Fruit fly (Drosophila melanogaster): ENCODE results near the gene CG7384.
A peak's percentile ranks its signal among the peaks of the same experiment; 100 is the strongest.

The CG7384 gene

dm6 chr2L:10543048-10543752 lies 32.9 kb upstream of the CG7384 start (continued):
- TF ChIP-seq CG4360 (GFP tag; IDR thresholded peaks at IDR 0.05) = 0 out of 2 replicates have a peak, but pooled peaks have one; percentile 24
- peak; percentile 10 for TF ChIP-seq CG13775 (GFP tag; optimal IDR thresholded peaks at IDR 0.05)
- peak in 1 of 3 experiments; percentile 74 for TF ChIP-seq lola (GFP tag; optimal IDR thresholded peaks at IDR 0.05)
- peak; percentile 26 for TF ChIP-seq CG9437 (GFP tag; optimal IDR thresholded peaks at IDR 0.05)
- TF ChIP-seq grau (tag; optimal IDR thresholded peaks at IDR 0.05) = peak; percentile 57
- TF ChIP-seq CG6254 (GFP tag; optimal IDR thresholded peaks at IDR 0.05) = peak; percentile 34
- TF ChIP-seq tin (GFP tag; optimal IDR thresholded peaks at IDR 0.05) = peak; percentile 48
- TF ChIP-seq CG31441 (GFP tag; IDR thresholded peaks at IDR 0.05) = peak; percentile 82
- TF ChIP-seq Vsx1 (GFP tag; optimal IDR thresholded peaks at IDR 0.05) = peak; percentile 54
- TF ChIP-seq Med (GFP tag) = peak; percentile 28
- TF ChIP-seq HLH3B (GFP tag; IDR thresholded peaks at IDR 0.05) = peak; percentile 37
- peak; percentile 26 for TF ChIP-seq Kr (GFP tag; optimal IDR thresholded peaks at IDR 0.05)
- TF ChIP-seq fd96Cb (tag; optimal IDR thresholded peaks at IDR 0.05) = peak; percentile 71
- TF ChIP-seq zf30C (GFP tag; optimal IDR thresholded peaks at IDR 0.05) = peak; percentile 73
- TF ChIP-seq bab2 (GFP tag; optimal IDR thresholded peaks at IDR 0.05) = no peak
- no peak for TF ChIP-seq Meics (GFP tag; optimal IDR thresholded peaks at IDR 0.05)
- TF ChIP-seq CG14710 (tag; optimal IDR thresholded peaks at IDR 0.05) = peak; percentile 77
- peak; percentile 7 for TF ChIP-seq Abd-B (GFP tag; optimal IDR thresholded peaks at IDR 0.05)
- peak; percentile 18 for TF ChIP-seq twi (tag; optimal IDR thresholded peaks at IDR 0.05)
- peak in 1 of 2 experiments; percentile 12 for TF ChIP-seq chif (GFP tag; optimal IDR thresholded peaks at IDR 0.05)
- TF ChIP-seq CG1602 (GFP tag; optimal IDR thresholded peaks at IDR 0.05) = peak; percentile 52
- TF ChIP-seq crol (GFP tag; IDR thresholded peaks at IDR 0.05) = peak; percentile 19; the same call in 1 of the 2 replicates
- TF ChIP-seq trem (tag; optimal IDR thresholded peaks at IDR 0.05) = peak; percentile 72
- peak; percentile 39 for TF ChIP-seq nerfin-1 (tag; optimal IDR thresholded peaks at IDR 0.05)
- peak; percentile 75 for TF ChIP-seq HLHmδ (GFP tag; optimal IDR thresholded peaks at IDR 0.05)
- no peak for TF ChIP-seq sc (optimal IDR thresholded peaks at IDR 0.05)
- TF ChIP-seq sc (GFP tag; optimal IDR thresholded peaks at IDR 0.05) = peak; percentile 18
- peak; percentile 43 for TF ChIP-seq kni (GFP tag; optimal IDR thresholded peaks at IDR 0.05)
- peak in 1 of 2 experiments; percentile 56 for TF ChIP-seq eve (GFP tag; optimal IDR thresholded peaks at IDR 0.05)
- TF ChIP-seq CG8924 (tag; optimal IDR thresholded peaks at IDR 0.05) = peak; percentile 65
- TF ChIP-seq CG30403 (GFP tag; optimal IDR thresholded peaks at IDR 0.05) = peak; percentile 53
- TF ChIP-seq Ets65A (GFP tag) = peak; percentile 88
- TF ChIP-seq tap (tag; optimal IDR thresholded peaks at IDR 0.05) = peak; percentile 43
- peak; percentile 7 for TF ChIP-seq CG12769 (tag; optimal IDR thresholded peaks at IDR 0.05)
- TF ChIP-seq Dek (tag; optimal IDR thresholded peaks at IDR 0.05) = peak; percentile 25
- peak; percentile 57 for TF ChIP-seq croc (GFP tag; conservative IDR thresholded peaks at IDR 0.05)
- peak; percentile 62 for TF ChIP-seq ATbp (GFP tag; optimal IDR thresholded peaks at IDR 0.05)
- TF ChIP-seq ewg (GFP tag; optimal IDR thresholded peaks at IDR 0.05) = peak; percentile 32
- 0 out of 3 replicates have a peak, but pooled peaks have one; percentile 29 for TF ChIP-seq gce (GFP tag; IDR thresholded peaks at IDR 0.05)
- 0 out of 3 replicates have a peak, but pooled peaks have one; percentile 28 for TF ChIP-seq zfh1 (GFP tag; IDR thresholded peaks at IDR 0.05)
- TF ChIP-seq ac (GFP tag; optimal IDR thresholded peaks at IDR 0.05) = peak; percentile 30
- peak; percentile 44 for TF ChIP-seq Spps (tag; optimal IDR thresholded peaks at IDR 0.05)
- peak; percentile 78 for TF ChIP-seq CG17829 (tag; optimal IDR thresholded peaks at IDR 0.05)
- TF ChIP-seq CG10267 (tag; optimal IDR thresholded peaks at IDR 0.05) = peak; percentile 63
- peak; percentile 44 for TF ChIP-seq D19A (tag; optimal IDR thresholded peaks at IDR 0.05)
- TF ChIP-seq Eip74EF (GFP tag; optimal IDR thresholded peaks at IDR 0.05) = peak in 1 of 2 experiments; percentile 52
- peak; percentile 70 for TF ChIP-seq Ssrp (tag; optimal IDR thresholded peaks at IDR 0.05)
- peak; percentile 64 for TF ChIP-seq CG1603 (tag; optimal IDR thresholded peaks at IDR 0.05)
